Worm (Caenorhabditis elegans) whole organism, midembryonic: ENCODE results near the gene ZC404.2.

Experiments used
- T22C8.4 ChIP-seq: fragments of 200-800 bp; sonication (Bioruptor generic); IDR thresholded peaks from 2 replicates; pipeline ENCODE4 v1.3.6; 2022; ENCODE audit warnings: missing genetic modification characterization, missing compliant biosample characterization
- cog-1 ChIP-seq: sonication (generic microtip); optimal IDR thresholded peaks from 2 replicates; lab custom pipeline; 2016; ENCODE audit warnings: missing genetic modification characterization, missing compliant biosample characterization
- flt-1 ChIP-seq: fragments of 200-800 bp; sonication (Bioruptor generic); IDR thresholded peaks from 2 replicates; pipeline ENCODE4 v1.3.6; 2022; ENCODE audit warnings: missing genetic modification characterization, missing compliant biosample characterization
- klf-2 ChIP-seq: fragments of 200-800 bp; sonication (Bioruptor generic); conservative IDR thresholded peaks from 2 replicates; pipeline ENCODE4 v1.3.6; 2022; ENCODE audit warnings: missing genetic modification reagents, missing genetic modification characterization, missing compliant biosample characterization
- med-1 ChIP-seq: sonication (generic microtip); optimal IDR thresholded peaks from 2 replicates; lab custom pipeline; 2017; ENCODE audit warnings: missing genetic modification characterization, mild to moderate bottlenecking, missing compliant biosample characterization, antibody characterized with exemption, missing genetic modification reagents; ENCODE audit not compliant: insufficient read depth
- ref-1 ChIP-seq: fragments of 200-800 bp; sonication (Bioruptor generic); conservative IDR thresholded peaks from 2 replicates; pipeline ENCODE4 v1.3.6; 2022; ENCODE audit warnings: missing genetic modification reagents, missing genetic modification characterization, missing compliant biosample characterization
- tab-1 ChIP-seq: fragments of 200-800 bp; sonication (Bioruptor generic); IDR thresholded peaks from 2 replicates; pipeline ENCODE4 v1.3.6; 2022; ENCODE audit warnings: missing genetic modification characterization, missing compliant biosample characterization
- ztf-23 ChIP-seq: fragments of 200-800 bp; sonication (Bioruptor generic); IDR thresholded peaks from 2 replicates; pipeline ENCODE4 v1.3.6; 2022; ENCODE audit warnings: missing genetic modification reagents, missing genetic modification characterization, missing compliant biosample characterization
- ztf-29 ChIP-seq: fragments of 200-800 bp; sonication (Bioruptor generic); IDR thresholded peaks from 2 replicates; pipeline ENCODE4 v1.3.6; 2022; ENCODE audit warnings: missing genetic modification reagents, missing genetic modification characterization, missing compliant biosample characterization

Gene ZC404.2

DNA sequence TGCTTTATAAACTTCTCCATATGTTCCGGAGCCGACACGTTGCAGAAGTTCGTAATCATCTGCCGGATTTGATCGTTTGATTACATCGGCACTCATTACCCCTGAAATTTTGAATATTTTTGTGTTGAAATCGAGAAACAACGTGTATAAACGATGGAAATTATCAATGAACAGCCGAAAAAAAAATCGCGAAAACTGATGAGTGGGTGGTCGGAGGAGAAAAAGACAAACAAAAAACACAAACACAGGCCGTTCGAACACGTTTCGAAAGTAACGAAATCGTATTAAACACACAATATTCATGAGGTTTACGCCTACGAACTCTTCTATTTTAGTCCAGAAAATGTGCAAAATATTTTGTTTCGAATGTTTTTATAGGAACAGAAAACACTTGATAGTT is 4.8 kb downstream of the ZC404.2 start, which contains the start of gene gck-2:
gck-2 (minus strand) TSS at position 101 of the 400 bp plus-strand sequence.
- TF ChIP-seq klf-2 (GFP tag; lab: Robert Waterston, UW) (no peak), med-1 (GFP tag; lab: Kevin White, UChicago) (no peak), flt-1 (GFP tag; lab: Robert Waterston, UW) (no peak), ref-1 (GFP tag; lab: Robert Waterston, UW) (no peak), cog-1 (no peak), tab-1 (no peak), T22C8.4 (no peak), ztf-29 (GFP tag; lab: Robert Waterston, UW) (no peak), ztf-23 (GFP tag; lab: Robert Waterston, UW) (no peak)

- TF ChIP-seq klf-2 (GFP tag; lab: Robert Waterston, UW) (no peak), ztf-23 (GFP tag; lab: Robert Waterston, UW) (no peak), ztf-29 (GFP tag; lab: Robert Waterston, UW) (no peak), tab-1 (no peak), T22C8.4 (no peak), med-1 (GFP tag; lab: Kevin White, UChicago) (no peak), flt-1 (GFP tag; lab: Robert Waterston, UW) (no peak), ref-1 (GFP tag; lab: Robert Waterston, UW) (no peak), cog-1 (no peak)
These were observed 5.2 kb downstream of the ZC404.2 start for ce11 chrV:6792973-6793372.

ce11 chrV:6793744-6794239 is 6.0 kb downstream of the ZC404.2 start, which contains the start of gene ZC404.1:
Gene ZC404.1 (plus strand): TSS chrV:6794189.
- TF ChIP-seq ztf-23 (GFP tag; lab: Robert Waterston, UW), result no peak
- no peak for TF ChIP-seq tab-1
- TF ChIP-seq cog-1, result no peak
- TF ChIP-seq klf-2 (GFP tag; lab: Robert Waterston, UW), result no peak
- TF ChIP-seq T22C8.4, result no peak
- no peak for TF ChIP-seq ztf-29 (GFP tag; lab: Robert Waterston, UW)
- no peak for TF ChIP-seq flt-1 (GFP tag; lab: Robert Waterston, UW)
- TF ChIP-seq ref-1 (GFP tag; lab: Robert Waterston, UW), result no peak
- TF ChIP-seq med-1 (GFP tag; lab: Kevin White, UChicago), result no peak

- TF ChIP-seq cog-1, result no peak
- TF ChIP-seq ref-1 (GFP tag; lab: Robert Waterston, UW), result no peak
- no peak for TF ChIP-seq klf-2 (GFP tag; lab: Robert Waterston, UW)
These were observed 8.5 kb downstream of the ZC404.2 start for ce11 chrV:6796264-6796663.

- no peak for TF ChIP-seq ztf-29 (GFP tag; lab: Robert Waterston, UW)
- TF ChIP-seq flt-1 (GFP tag; lab: Robert Waterston, UW), result no peak
- TF ChIP-seq cog-1, result peak; percentile 65
- TF ChIP-seq ref-1 (GFP tag; lab: Robert Waterston, UW), result no peak
These were observed 9.1 kb downstream of the ZC404.2 start for ce11 chrV:6796894-6797293.

DNA sequence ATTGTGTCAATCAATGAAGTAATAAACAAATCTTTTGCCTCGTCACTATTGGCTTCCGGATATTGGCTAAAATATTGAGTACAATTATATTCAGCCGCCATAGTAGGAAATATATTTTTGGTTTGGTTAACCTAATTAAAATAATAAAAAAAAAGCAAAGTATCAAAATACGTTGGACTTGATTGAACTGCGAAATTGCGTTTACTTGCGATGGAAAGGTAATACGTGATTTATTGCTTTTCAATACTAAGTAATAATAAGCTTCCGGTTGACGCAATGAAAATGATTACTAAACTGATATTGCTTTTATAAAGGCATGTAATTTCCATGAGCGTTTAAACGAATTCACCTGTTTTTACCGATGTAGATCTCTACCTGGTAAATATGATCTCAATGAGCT is 11.8 kb downstream of the ZC404.2 start, which contains the start of gene dmsr-9:
dmsr-9 (minus strand) TSS at position 101 of the 400 bp plus-strand sequence.
- TF ChIP-seq T22C8.4, result no peak
- TF ChIP-seq med-1 (GFP tag; lab: Kevin White, UChicago), result no peak
- TF ChIP-seq ztf-29 (GFP tag; lab: Robert Waterston, UW), result no peak
- no peak for TF ChIP-seq ztf-23 (GFP tag; lab: Robert Waterston, UW)
- no peak for TF ChIP-seq cog-1
- no peak for TF ChIP-seq klf-2 (GFP tag; lab: Robert Waterston, UW)
- TF ChIP-seq flt-1 (GFP tag; lab: Robert Waterston, UW), result no peak
- no peak for TF ChIP-seq tab-1
- TF ChIP-seq ref-1 (GFP tag; lab: Robert Waterston, UW), result no peak

- TF ChIP-seq klf-2 (GFP tag; lab: Robert Waterston, UW) (no peak), T22C8.4 (no peak), cog-1 (no peak), ref-1 (GFP tag; lab: Robert Waterston, UW) (no peak), flt-1 (GFP tag; lab: Robert Waterston, UW) (no peak)
These were observed 14.1 kb downstream of the ZC404.2 start, which contains the start of gene dmsr-10 for ce11 chrV:6801850-6802249. Gene dmsr-10 (minus strand): TSS chrV:6801950.

- TF ChIP-seq ref-1 (GFP tag; lab: Robert Waterston, UW), result no peak
- no peak for TF ChIP-seq cog-1
- TF ChIP-seq tab-1, result no peak
- no peak for TF ChIP-seq T22C8.4
These were observed 16.2 kb downstream of the ZC404.2 start, which contains the start of gene dmsr-11 for ce11 chrV:6803992-6804391. Gene dmsr-11 (minus strand): TSS chrV:6804092.

DNA sequence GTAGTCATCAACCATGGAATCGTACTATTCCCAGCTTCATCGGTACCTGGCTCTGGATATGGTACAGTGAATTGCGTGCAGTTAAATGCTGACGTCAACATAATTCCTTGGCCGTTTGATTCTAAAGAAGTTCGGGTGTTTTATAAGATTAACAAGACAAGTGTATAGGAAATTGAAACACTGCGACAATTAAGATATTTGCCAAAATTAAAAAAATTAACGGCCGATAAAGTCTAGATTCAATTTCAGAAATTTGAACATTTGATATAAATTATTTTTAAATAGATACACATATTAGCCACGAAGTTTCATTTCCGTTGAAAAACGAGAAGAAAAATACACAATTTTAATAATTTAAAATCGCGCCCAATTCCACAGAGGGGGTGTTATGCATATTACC is 18.6 kb downstream of the ZC404.2 start, which contains the start of gene dmsr-12:
dmsr-12 (minus strand) TSS at position 101 of the 400 bp plus-strand sequence.
- TF ChIP-seq cog-1 (no peak), flt-1 (GFP tag; lab: Robert Waterston, UW) (no peak), ztf-29 (GFP tag; lab: Robert Waterston, UW) (no peak), tab-1 (no peak)

DNA sequence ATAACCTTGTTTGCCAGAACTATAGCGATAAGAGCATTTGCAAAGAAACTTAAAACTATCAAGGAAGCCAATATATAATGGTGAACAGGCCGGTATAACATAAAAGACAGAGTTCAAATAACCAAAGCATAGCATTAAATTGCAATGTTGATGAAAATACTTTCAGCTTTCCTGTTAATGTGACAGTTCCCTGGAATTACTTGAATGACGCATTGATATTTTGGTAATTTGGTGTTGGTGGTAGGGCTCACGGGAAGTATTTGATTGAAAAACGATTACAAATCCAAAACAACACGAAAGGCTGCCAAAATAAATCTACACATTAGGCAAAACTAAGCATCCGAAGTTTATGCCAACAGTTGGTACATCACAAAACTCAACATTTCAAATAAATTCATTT is 21.2 kb downstream of the ZC404.2 start, which contains the start of gene dmsr-16:
dmsr-16 (minus strand) TSS at position 101 of the 400 bp plus-strand sequence.
- TF ChIP-seq flt-1 (GFP tag; lab: Robert Waterston, UW) (no peak), klf-2 (GFP tag; lab: Robert Waterston, UW) (no peak), ztf-23 (GFP tag; lab: Robert Waterston, UW) (no peak), cog-1 (no peak), ztf-29 (GFP tag; lab: Robert Waterston, UW) (no peak)

ce11 chrV:6810091-6810490 is 22.3 kb downstream of the ZC404.2 start:
- TF ChIP-seq ref-1 (GFP tag; lab: Robert Waterston, UW) (no peak), ztf-23 (GFP tag; lab: Robert Waterston, UW) (no peak), tab-1 (no peak), cog-1 (no peak), ztf-29 (GFP tag; lab: Robert Waterston, UW) (no peak), med-1 (GFP tag; lab: Kevin White, UChicago) (no peak), flt-1 (GFP tag; lab: Robert Waterston, UW) (no peak)
